Fruit fly (Drosophila melanogaster) whole organism, embryonic: ENCODE data around the gene CG13481.

Experiments used
- Atf-2 ChIP-seq: fragments of 200-800 bp; sonication (Bioruptor generic); optimal IDR thresholded peaks from 2 replicates; lab custom pipeline; 2016; ENCODE audit warnings: missing biosample characterization, missing genetic modification characterization
- Atf3 ChIP-seq: fragments of 200-800 bp; sonication (Bioruptor generic); optimal IDR thresholded peaks from 3 replicates; lab custom pipeline; 2016; ENCODE audit warnings: missing biosample characterization, missing genetic modification characterization
- Awh ChIP-seq: fragments of 200-800 bp; sonication (Bioruptor generic); IDR thresholded peaks from 2 replicates; pipeline ENCODE4, ENCODE4 v1.3.6; 2022; ENCODE audit warnings: missing biosample characterization, missing genetic modification characterization
- B-H2 ChIP-seq: fragments of 200-800 bp; sonication (Bioruptor generic); optimal IDR thresholded peaks from 2 replicates; lab custom pipeline; 2018; ENCODE audit warnings: missing biosample characterization, mild to moderate bottlenecking, missing genetic modification characterization
- BtbVII ChIP-seq: fragments of 200-800 bp; sonication (Bioruptor generic); optimal IDR thresholded peaks from 3 replicates; lab custom pipeline; 2017; ENCODE audit warnings: missing biosample characterization, mild to moderate bottlenecking, missing genetic modification characterization
- CG10462 ChIP-seq: fragments of 200-800 bp; sonication (Bioruptor generic); optimal IDR thresholded peaks from 2 replicates; lab custom pipeline; 2016; ENCODE audit warnings: missing biosample characterization, missing genetic modification characterization
- CG10654 ChIP-seq: fragments of 200-800 bp; sonication (Bioruptor generic); optimal IDR thresholded peaks from 2 replicates; lab custom pipeline; 2016; ENCODE audit warnings: missing biosample characterization, missing genetic modification characterization
- CG10959 ChIP-seq: fragments of 200-800 bp; sonication (Bioruptor generic); IDR thresholded peaks from 2 replicates; pipeline ENCODE4 v1.3.6; 2022; ENCODE audit warnings: missing biosample characterization, missing genetic modification characterization
- CG11398 ChIP-seq: fragments of 200-800 bp; sonication (Bioruptor generic); optimal IDR thresholded peaks from 2 replicates; lab custom pipeline; 2016; ENCODE audit warnings: missing biosample characterization, missing genetic modification characterization
- CG11456 ChIP-seq: fragments of 200-800 bp; sonication (Bioruptor generic); IDR thresholded peaks from 3 replicates; pipeline ENCODE4 v1.3.6; 2022; ENCODE audit warnings: missing biosample characterization, missing genetic modification characterization
- CG12219 ChIP-seq: fragments of 200-800 bp; sonication (Bioruptor generic); optimal IDR thresholded peaks from 3 replicates; lab custom pipeline; 2018; ENCODE audit warnings: missing biosample characterization, mild to moderate bottlenecking, missing genetic modification characterization
- CG1233 ChIP-seq: fragments of 200-800 bp; sonication (Bioruptor generic); optimal IDR thresholded peaks from 4 replicates; lab custom pipeline; 2018; ENCODE audit warnings: missing biosample characterization, mild to moderate bottlenecking, missing genetic modification characterization
- CG15073 ChIP-seq: fragments of 200-800 bp; sonication (Bioruptor generic); optimal IDR thresholded peaks from 2 replicates; lab custom pipeline; 2016; ENCODE audit warnings: missing biosample characterization, missing genetic modification characterization
- CG1792 ChIP-seq: fragments of 200-800 bp; sonication (Bioruptor generic); optimal IDR thresholded peaks from 2 replicates; lab custom pipeline; 2016; ENCODE audit warnings: missing biosample characterization, missing genetic modification characterization
- CG18619 ChIP-seq: fragments of 200-800 bp; sonication (Bioruptor generic); optimal IDR thresholded peaks from 3 replicates; lab custom pipeline; 2017; ENCODE audit warnings: missing biosample characterization, mild to moderate bottlenecking, missing genetic modification characterization
- CG2678 ChIP-seq: fragments of 200-800 bp; sonication (Bioruptor generic); optimal IDR thresholded peaks from 3 replicates; lab custom pipeline; 2019; ENCODE audit warnings: missing biosample characterization, mild to moderate bottlenecking, missing genetic modification characterization, moderate library complexity
- CG30403 ChIP-seq: fragments of 200-800 bp; sonication (Bioruptor generic); optimal IDR thresholded peaks from 3 replicates; lab custom pipeline; 2016; ENCODE audit warnings: missing biosample characterization, missing genetic modification characterization
- CG31388 ChIP-seq: fragments of 200-800 bp; sonication (Bioruptor generic); optimal IDR thresholded peaks from 2 replicates; lab custom pipeline; 2016; ENCODE audit warnings: missing biosample characterization, missing genetic modification characterization
- CG31441 ChIP-seq: fragments of 200-800 bp; sonication (Bioruptor generic); IDR thresholded peaks from 2 replicates; pipeline ENCODE4 v1.3.6; 2022; ENCODE audit warnings: missing biosample characterization, missing genetic modification characterization
- CG3838 ChIP-seq: fragments of 200-800 bp; sonication (Bioruptor generic); optimal IDR thresholded peaks from 3 replicates; lab custom pipeline; 2016; ENCODE audit warnings: missing biosample characterization, missing genetic modification characterization
- CG5180 ChIP-seq: fragments of 200-800 bp; sonication (Bioruptor generic); optimal IDR thresholded peaks from 3 replicates; lab custom pipeline; 2017; ENCODE audit warnings: missing biosample characterization, missing genetic modification characterization, mild to moderate bottlenecking, moderate library complexity, missing genetic modification reagents
- CG5245 ChIP-seq: fragments of 200-800 bp; sonication (Bioruptor generic); optimal IDR thresholded peaks from 3 replicates; lab custom pipeline; 2016; ENCODE audit warnings: missing biosample characterization, missing genetic modification characterization
- CG6654 ChIP-seq: fragments of 200-800 bp; sonication (Bioruptor generic); optimal IDR thresholded peaks from 2 replicates; lab custom pipeline; 2017; ENCODE audit warnings: missing biosample characterization, mild to moderate bottlenecking, missing genetic modification characterization
- CG6854 ChIP-seq: fragments of 200-800 bp; sonication (Bioruptor generic); optimal IDR thresholded peaks from 3 replicates; lab custom pipeline; 2017; ENCODE audit warnings: missing biosample characterization, mild to moderate bottlenecking, missing genetic modification characterization
- CG7928 ChIP-seq: fragments of 200-800 bp; sonication (Bioruptor generic); optimal IDR thresholded peaks from 2 replicates; lab custom pipeline; 2017; ENCODE audit warnings: missing biosample characterization, mild to moderate bottlenecking, missing genetic modification characterization
- CG8359 ChIP-seq: fragments of 200-800 bp; sonication (Bioruptor generic); optimal IDR thresholded peaks from 2 replicates; lab custom pipeline; 2017; ENCODE audit warnings: missing biosample characterization, mild to moderate bottlenecking, missing genetic modification characterization, borderline replicate concordance
- CkIIα-i1 ChIP-seq: fragments of 200-800 bp; sonication (Bioruptor generic); IDR thresholded peaks from 2 replicates; pipeline ENCODE4 v1.3.6; 2022; ENCODE audit warnings: missing biosample characterization, missing genetic modification characterization
- CoRest ChIP-seq: fragments of 200-800 bp; sonication (Bioruptor generic); optimal IDR thresholded peaks from 3 replicates; lab custom pipeline; 2018; ENCODE audit warnings: missing biosample characterization, mild to moderate bottlenecking, missing genetic modification characterization, moderate library complexity
- Dfd ChIP-seq, 2 experiments: fragments of >200 bp; optimal IDR thresholded peaks; 2 replicates each; lab custom pipeline; 2017; ENCODE audit warnings: missing biosample characterization in 2 of 2, missing genetic modification characterization in 2 of 2
- Dref ChIP-seq: fragments of 200-800 bp; sonication (Bioruptor generic); IDR thresholded peaks from 2 replicates; pipeline ENCODE4 v1.3.6; 2022; ENCODE audit warnings: missing biosample characterization, missing genetic modification characterization
- HHEX ChIP-seq: fragments of 200-800 bp; sonication (Bioruptor generic); optimal IDR thresholded peaks from 3 replicates; lab custom pipeline; 2017; ENCODE audit warnings: missing biosample characterization, mild to moderate bottlenecking, missing genetic modification characterization, missing genetic modification reagents
- Hr78 ChIP-seq, 2 experiments: fragments of 200-800 bp in 1 of 2; fragments of >200 bp in 1 of 2; sonication (Bioruptor generic) in 1 of 2; optimal IDR thresholded peaks; 2 replicates each; lab custom pipeline; 2017 to 2019; ENCODE audit warnings: missing biosample characterization in 2 of 2, missing genetic modification characterization in 2 of 2, mild to moderate bottlenecking in 1 of 2, moderate library complexity in 1 of 2
- Hsf ChIP-seq: fragments of 200-800 bp; sonication (Bioruptor generic); optimal IDR thresholded peaks from 3 replicates; lab custom pipeline; 2016; ENCODE audit warnings: missing biosample characterization, missing genetic modification characterization
- Lhr ChIP-seq: fragments of 200-800 bp; sonication (Bioruptor generic); optimal IDR thresholded peaks from 3 replicates; lab custom pipeline; 2017; ENCODE audit warnings: mild to moderate bottlenecking, missing biosample characterization, missing genetic modification reagents, missing genetic modification characterization
- Lim3 ChIP-seq: fragments of 200-800 bp; sonication (Bioruptor generic); IDR thresholded peaks from 2 replicates; pipeline ENCODE4 v1.3.6; 2022; ENCODE audit warnings: missing biosample characterization, missing genetic modification characterization
- Rfx ChIP-seq: fragments of 200-800 bp; sonication (Bioruptor generic); IDR thresholded peaks from 2 replicates; pipeline ENCODE4 v1.3.6; 2022; ENCODE audit warnings: missing biosample characterization, missing genetic modification characterization
- Sry-β ChIP-seq: fragments of 200-800 bp; sonication (Bioruptor generic); optimal IDR thresholded peaks from 2 replicates; lab custom pipeline; 2018; ENCODE audit warnings: missing biosample characterization, mild to moderate bottlenecking, missing genetic modification characterization, moderate library complexity
- Ssrp ChIP-seq: fragments of 200-800 bp; sonication (Bioruptor generic); optimal IDR thresholded peaks from 2 replicates; lab custom pipeline; 2018; ENCODE audit warnings: missing biosample characterization, mild to moderate bottlenecking, missing genetic modification characterization, moderate library complexity
- Trl ChIP-seq, 3 experiments: fragments of >200 bp in 2 of 3; fragments of 200-800 bp in 1 of 3; sonication (Bioruptor generic) in 1 of 3; optimal IDR thresholded peaks; 2 replicates in 1 of 3; 3 replicates in 2 of 3; lab custom pipeline; 2016 to 2017; ENCODE audit warnings: missing biosample characterization in 1 of 3, missing genetic modification characterization in 1 of 3
- ap ChIP-seq: fragments of 200-800 bp; sonication (Bioruptor generic); IDR thresholded peaks from 2 replicates; pipeline ENCODE4 v1.3.6; 2022; ENCODE audit warnings: missing biosample characterization, missing genetic modification characterization
- ase ChIP-seq: fragments of 200-800 bp; sonication (Bioruptor generic); IDR thresholded peaks from 3 replicates; pipeline ENCODE4 v1.3.6; 2022; ENCODE audit warnings: missing biosample characterization, missing genetic modification characterization
- az2 ChIP-seq: fragments of 200-800 bp; sonication (Bioruptor generic); optimal IDR thresholded peaks from 3 replicates; lab custom pipeline; 2016; ENCODE audit warnings: missing biosample characterization, missing genetic modification characterization
- caup ChIP-seq: fragments of 200-800 bp; sonication (Bioruptor generic); optimal IDR thresholded peaks from 3 replicates; lab custom pipeline; 2017; ENCODE audit warnings: missing biosample characterization, mild to moderate bottlenecking, missing genetic modification characterization, moderate library complexity; ENCODE audit not compliant: severe bottlenecking
- emc ChIP-seq: fragments of 200-800 bp; sonication (Bioruptor generic); optimal IDR thresholded peaks from 2 replicates; lab custom pipeline; 2016; ENCODE audit warnings: missing biosample characterization, missing genetic modification characterization
- grau ChIP-seq: fragments of 200-800 bp; optimal IDR thresholded peaks from 3 replicates; lab custom pipeline; 2019; ENCODE audit warnings: missing biosample characterization, mild to moderate bottlenecking, missing genetic modification characterization, moderate library complexity
- grn ChIP-seq: fragments of 200-800 bp; sonication (Bioruptor generic); optimal IDR thresholded peaks from 3 replicates; lab custom pipeline; 2017; ENCODE audit warnings: missing biosample characterization, missing genetic modification characterization
- h ChIP-seq: fragments of >200 bp; optimal IDR thresholded peaks from 2 replicates; lab custom pipeline; 2017
- lab ChIP-seq: fragments of 200-800 bp; sonication (Bioruptor generic); optimal IDR thresholded peaks from 3 replicates; lab custom pipeline; 2017; ENCODE audit warnings: missing biosample characterization, missing genetic modification characterization, mild to moderate bottlenecking, moderate library complexity, missing genetic modification reagents
- otp ChIP-seq: fragments of 200-800 bp; sonication (Bioruptor generic); IDR thresholded peaks from 3 replicates; pipeline ENCODE4, ENCODE4 v1.3.6; 2022; ENCODE audit warnings: missing biosample characterization, missing genetic modification characterization
- peb ChIP-seq: fragments of 200-800 bp; sonication (Bioruptor generic); IDR thresholded peaks from 2 replicates; pipeline ENCODE4 v1.3.6; 2022; ENCODE audit warnings: missing biosample characterization, missing genetic modification characterization
- sim ChIP-seq: fragments of 200-800 bp; sonication (Bioruptor generic); IDR thresholded peaks from 2 replicates; pipeline ENCODE4 v1.3.6; 2022; ENCODE audit warnings: missing biosample characterization, missing genetic modification characterization
- sisA ChIP-seq: fragments of 200-800 bp; sonication (Bioruptor generic); IDR thresholded peaks from 2 replicates; pipeline ENCODE4 v1.3.6; 2022; ENCODE audit warnings: missing biosample characterization, missing genetic modification characterization

The CG13481 gene

dm6 chr3L:14328437-14328836 is 41.1 kb downstream of the CG13481 start (continued):
- TF ChIP-seq CG30403 (GFP tag; lab: Kevin White, UChicago): peak; percentile 63
- no peak for TF ChIP-seq CG1233 (GFP tag; lab: Kevin White, UChicago)
- no peak for TF ChIP-seq CG11456 (GFP tag; lab: Robert Waterston, UW)
- no peak for TF ChIP-seq CG11398 (GFP tag; lab: Kevin White, UChicago)
- TF ChIP-seq CG10654 (GFP tag; lab: Kevin White, UChicago): no peak
- TF ChIP-seq CG31388: no peak
- TF ChIP-seq grn (GFP tag; lab: Kevin White, UChicago): no peak
- TF ChIP-seq CG2678 (tag; lab: Kevin White, UChicago): peak; percentile 62
- TF ChIP-seq ase (GFP tag; lab: Robert Waterston, UW): no peak
- TF ChIP-seq Sry-β (GFP tag; lab: Kevin White, UChicago): no peak
- TF ChIP-seq lab (GFP tag; lab: Kevin White, UChicago): peak; percentile 31
- TF ChIP-seq CG15073 (GFP tag; lab: Kevin White, UChicago): no peak
- TF ChIP-seq CG12219 (GFP tag; lab: Kevin White, UChicago): no peak
- TF ChIP-seq CG7928 (GFP tag; lab: Kevin White, UChicago): no peak
- TF ChIP-seq HHEX: no peak
- no peak for TF ChIP-seq Rfx (GFP tag; lab: Robert Waterston, UW)
- no peak for TF ChIP-seq otp
- TF ChIP-seq CoRest (tag; lab: Kevin White, UChicago): peak; percentile 69
- TF ChIP-seq BtbVII (GFP tag; lab: Kevin White, UChicago): no peak
- TF ChIP-seq Hsf: no peak
- TF ChIP-seq Dfd (GFP tag; optimal IDR thresholded peaks at IDR 0.05; lab: Kevin White, UChicago): no peak
- no peak for TF ChIP-seq CG1792 (GFP tag; lab: Kevin White, UChicago)
- TF ChIP-seq Lhr: no peak
- no peak for TF ChIP-seq Lim3 (GFP tag; lab: Robert Waterston, UW)
- no peak for TF ChIP-seq CG10462 (GFP tag; lab: Kevin White, UChicago)
- no peak; the same call in none of the 2 replicates for TF ChIP-seq CG31441 (GFP tag; lab: Robert Waterston, UW)
- TF ChIP-seq CG3838 (GFP tag; lab: Kevin White, UChicago): no peak
- peak; percentile 64 for TF ChIP-seq grau (tag; lab: Kevin White, UChicago)
- peak; percentile 45 for TF ChIP-seq Ssrp (tag; lab: Kevin White, UChicago)
- TF ChIP-seq ap (GFP tag; lab: Robert Waterston, UW): no peak
- TF ChIP-seq caup: no peak
- no peak for TF ChIP-seq CG5245 (GFP tag; lab: Kevin White, UChicago)
- no peak for TF ChIP-seq sim (GFP tag; lab: Robert Waterston, UW)
- no peak for TF ChIP-seq Hr78 (GFP tag; optimal IDR thresholded peaks at IDR 0.05; lab: Kevin White, UChicago)
- no peak for TF ChIP-seq Atf-2 (GFP tag; lab: Kevin White, UChicago)
- TF ChIP-seq CG5180: no peak
- no peak for TF ChIP-seq CG6654
- peak; percentile 28; the same call in 1 of the 2 replicates for TF ChIP-seq sisA (GFP tag; lab: Robert Waterston, UW)
- no peak for TF ChIP-seq CG10959
- no peak for TF ChIP-seq CkIIα-i1 (GFP tag; lab: Robert Waterston, UW)
- no peak for TF ChIP-seq CG6854
- TF ChIP-seq CG18619 (GFP tag; lab: Kevin White, UChicago): peak; percentile 11
- peak; percentile 39 for TF ChIP-seq az2 (GFP tag; lab: Kevin White, UChicago)
- TF ChIP-seq Trl (optimal IDR thresholded peaks at IDR 0.05; lab: Kevin White, UChicago): no peak
- TF ChIP-seq Trl (GFP tag; optimal IDR thresholded peaks at IDR 0.05; lab: Kevin White, UChicago): no peak
- TF ChIP-seq B-H2 (GFP tag; lab: Kevin White, UChicago): no peak
- no peak for TF ChIP-seq emc (GFP tag; lab: Kevin White, UChicago)
- TF ChIP-seq h: no peak
- no peak for TF ChIP-seq peb (GFP tag; lab: Robert Waterston, UW)
- TF ChIP-seq CG8359 (GFP tag; lab: Kevin White, UChicago): no peak
- TF ChIP-seq Awh: no peak
- TF ChIP-seq Dref (GFP tag; lab: Robert Waterston, UW): no peak
- TF ChIP-seq Atf3 (GFP tag; lab: Kevin White, UChicago): no peak
